Fruit fly (Drosophila melanogaster) S2 (cell line): ENCODE measurements around the gene CG4161.

ENCODE experiments used
- CG8478 ChIP-seq: fragments of >200 bp; optimal IDR thresholded peaks from 2 replicates; lab custom pipeline; 2018
- CTCF ChIP-seq, 2 experiments: fragments of >200 bp; optimal IDR thresholded peaks; 2 replicates each; lab custom pipeline; 2018

DNA sequence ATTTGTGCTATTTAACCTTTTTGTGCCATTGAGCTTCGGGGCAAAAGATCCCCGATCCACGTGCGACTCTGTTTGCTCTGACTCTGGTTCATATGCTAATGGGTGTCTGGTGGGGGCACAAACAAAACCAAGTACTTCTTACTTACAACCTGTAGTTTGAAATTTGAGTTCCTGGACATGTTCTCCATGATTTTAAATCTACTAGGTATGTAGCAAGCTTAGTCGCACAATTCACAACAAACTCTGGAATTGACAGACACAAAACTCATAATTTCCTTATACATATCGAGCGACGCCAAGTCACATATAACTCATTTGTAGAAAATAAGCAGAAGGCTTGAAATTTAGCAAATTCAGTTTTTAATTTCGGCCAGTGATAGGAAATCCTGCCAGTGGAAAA lies 51.3 kb downstream of the CG4161 start, which contains the start of gene Tim17b2:
- no peak for TF ChIP-seq CG8478 (lab: Kevin White, UChicago)
- no peak for TF ChIP-seq CTCF (optimal IDR thresholded peaks at IDR 0.05; lab: Kevin White, UChicago)
